Worm (Caenorhabditis elegans) whole organism, mixed stage, embryonic: Measurements from ENCODE around the gene F31B9.3.

ENCODE experiments used
- elt-3 ChIP-seq: fragments of 150-350 bp; optimal IDR thresholded peaks from 2 replicates; lab custom pipeline; 2014; ENCODE audit warnings: missing biosample characterization, missing genetic modification characterization
- flh-1 ChIP-seq: fragments of 200-800 bp; sonication (Bioruptor generic); optimal IDR thresholded peaks from 2 replicates; lab custom pipeline; 2018; ENCODE audit warnings: mild to moderate bottlenecking, missing genetic modification characterization, moderate library complexity, missing compliant biosample characterization
- lin-32 ChIP-seq: fragments of 200-800 bp; sonication (Bioruptor generic); optimal IDR thresholded peaks from 2 replicates; lab custom pipeline; 2018; ENCODE audit warnings: mild to moderate bottlenecking, missing genetic modification characterization, missing compliant biosample characterization
- mep-1 ChIP-seq: fragments of 150-350 bp; optimal IDR thresholded peaks from 2 replicates; lab custom pipeline; 2017; ENCODE audit warnings: missing biosample characterization, missing genetic modification reagents, missing genetic modification characterization, inconsistent platforms
- nhr-12 ChIP-seq: fragments of 150-350 bp; optimal IDR thresholded peaks from 2 replicates; lab custom pipeline; 2014; ENCODE audit warnings: missing biosample characterization, missing genetic modification characterization
- pha-4 ChIP-seq: fragments of 150-350 bp; optimal IDR thresholded peaks from 2 replicates; lab custom pipeline; 2018; ENCODE audit warnings: missing biosample characterization, missing genetic modification reagents, missing genetic modification characterization
- sem-2 ChIP-seq: fragments of 200-800 bp; sonication (Bioruptor generic); optimal IDR thresholded peaks from 2 replicates; lab custom pipeline; 2018; ENCODE audit warnings: mild to moderate bottlenecking, missing genetic modification characterization, missing compliant biosample characterization
- snpc-4 ChIP-seq: fragments of 150-350 bp; optimal IDR thresholded peaks from 2 replicates; lab custom pipeline; 2014; ENCODE audit warnings: missing biosample characterization, missing genetic modification characterization
- zip-8 ChIP-seq: fragments of 150-350 bp; optimal IDR thresholded peaks from 2 replicates; lab custom pipeline; 2014; ENCODE audit warnings: missing biosample characterization, missing genetic modification characterization
- ztf-11 ChIP-seq: fragments of 150-350 bp; optimal IDR thresholded peaks from 2 replicates; lab custom pipeline; 2014; ENCODE audit warnings: missing biosample characterization, missing genetic modification characterization

DNA sequence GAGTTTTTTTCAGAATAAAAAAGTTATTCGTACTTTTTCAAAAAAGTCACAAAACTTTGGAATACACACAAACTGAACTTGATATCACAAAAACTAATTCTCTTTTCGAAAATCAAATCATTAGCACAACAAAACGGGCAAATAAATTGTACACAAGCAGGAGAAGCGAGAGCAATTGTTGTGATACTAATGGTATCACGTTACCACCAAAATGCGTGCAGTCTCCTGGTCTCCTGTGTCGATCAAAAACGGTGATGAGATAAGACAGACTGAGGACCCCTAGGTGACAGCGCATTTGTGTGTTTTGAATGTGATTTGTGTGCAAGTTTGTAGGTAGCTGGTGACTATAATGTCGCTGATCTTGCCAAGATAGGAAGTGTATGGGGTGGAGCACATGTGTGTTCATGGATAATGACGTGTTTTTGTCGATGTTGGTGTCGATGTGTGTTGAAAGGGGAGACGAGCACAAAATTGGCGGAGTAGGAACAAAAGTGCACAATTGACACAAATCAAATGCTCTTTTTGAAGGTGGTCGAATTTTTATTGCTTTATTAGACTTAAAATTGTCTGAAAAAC lies 16.3 kb downstream of the F31B9.3 start:
- TF ChIP-seq pha-4 (tag; lab: Kevin White, UChicago) (no peak), zip-8 (no peak), nhr-12 (no peak), flh-1 (GFP tag; lab: Kevin White, UChicago) (no peak), mep-1 (tag; lab: Kevin White, UChicago) (no peak), elt-3 (tag; lab: Kevin White, UChicago) (no peak), lin-32 (GFP tag; lab: Kevin White, UChicago) (no peak), ztf-11 (tag; lab: Kevin White, UChicago) (no peak), sem-2 (GFP tag; lab: Kevin White, UChicago) (no peak), snpc-4 (tag; lab: Kevin White, UChicago) (no peak)
